Fruit fly (Drosophila melanogaster) whole organism, embryonic: Measurements from ENCODE around the gene Ac76E.

ENCODE experiments used
- Adf1 ChIP-seq: fragments of 200-800 bp; sonication (Bioruptor generic); IDR thresholded peaks from 2 replicates; pipeline ENCODE4 v1.3.6; 2022; ENCODE audit warnings: missing biosample characterization, missing genetic modification characterization
- Atf3 ChIP-seq: fragments of 200-800 bp; sonication (Bioruptor generic); optimal IDR thresholded peaks from 3 replicates; lab custom pipeline; 2016; ENCODE audit warnings: missing biosample characterization, missing genetic modification characterization
- CG11504 ChIP-seq: fragments of 200-800 bp; sonication (Bioruptor generic); optimal IDR thresholded peaks from 3 replicates; lab custom pipeline; 2019; ENCODE audit warnings: missing biosample characterization, mild to moderate bottlenecking, missing genetic modification characterization, moderate library complexity
- CG11695 ChIP-seq: fragments of 200-800 bp; sonication (Bioruptor generic); IDR thresholded peaks from 3 replicates; pipeline ENCODE4 v1.3.6; 2022; ENCODE audit warnings: missing biosample characterization, missing genetic modification characterization
- CG11723 ChIP-seq: fragments of 200-800 bp; sonication (Bioruptor generic); optimal IDR thresholded peaks from 2 replicates; lab custom pipeline; 2017; ENCODE audit warnings: missing biosample characterization, mild to moderate bottlenecking, missing genetic modification characterization
- CG13123 ChIP-seq: fragments of 200-800 bp; sonication (Bioruptor generic); optimal IDR thresholded peaks from 2 replicates; lab custom pipeline; 2016; ENCODE audit warnings: missing biosample characterization, missing genetic modification characterization
- CG13287 ChIP-seq: fragments of 200-800 bp; sonication (Bioruptor generic); IDR thresholded peaks from 2 replicates; pipeline ENCODE4 v1.3.6; 2022; ENCODE audit warnings: missing biosample characterization, missing genetic modification characterization; ENCODE audit not compliant: partially characterized antibody
- CG14050 ChIP-seq: fragments of 200-800 bp; sonication (Bioruptor generic); IDR thresholded peaks from 3 replicates; pipeline ENCODE4 v1.3.6; 2022; ENCODE audit warnings: missing biosample characterization, missing genetic modification characterization
- CG1603 ChIP-seq: fragments of 200-800 bp; sonication (Bioruptor generic); optimal IDR thresholded peaks from 2 replicates; lab custom pipeline; 2019; ENCODE audit warnings: missing biosample characterization, mild to moderate bottlenecking, missing genetic modification characterization, moderate library complexity
- CG16813 ChIP-seq: fragments of 200-800 bp; sonication (Bioruptor generic); IDR thresholded peaks from 3 replicates; pipeline ENCODE4 v1.3.6; 2022; ENCODE audit warnings: missing biosample characterization, missing genetic modification characterization; ENCODE audit not compliant: partially characterized antibody
- CG18011 ChIP-seq: fragments of 200-800 bp; sonication (Bioruptor generic); optimal IDR thresholded peaks from 2 replicates; lab custom pipeline; 2017; ENCODE audit warnings: missing biosample characterization, missing genetic modification characterization, mild to moderate bottlenecking, moderate library complexity, missing genotype
- CG18619 ChIP-seq: fragments of 200-800 bp; sonication (Bioruptor generic); optimal IDR thresholded peaks from 3 replicates; lab custom pipeline; 2017; ENCODE audit warnings: missing biosample characterization, mild to moderate bottlenecking, missing genetic modification characterization
- CG2875 ChIP-seq: fragments of 200-800 bp; sonication (Bioruptor generic); optimal IDR thresholded peaks from 2 replicates; lab custom pipeline; 2017; ENCODE audit warnings: missing biosample characterization, mild to moderate bottlenecking, missing genetic modification characterization, missing genetic modification reagents
- CG31441 ChIP-seq: fragments of 200-800 bp; sonication (Bioruptor generic); IDR thresholded peaks from 2 replicates; pipeline ENCODE4 v1.3.6; 2022; ENCODE audit warnings: missing biosample characterization, missing genetic modification characterization
- CG34224 ChIP-seq: fragments of 200-800 bp; sonication (Bioruptor generic); IDR thresholded peaks from 3 replicates; pipeline ENCODE4 v1.3.6; 2022; ENCODE audit warnings: missing biosample characterization, missing genetic modification characterization; ENCODE audit not compliant: partially characterized antibody
- CG4730 ChIP-seq: fragments of 200-800 bp; sonication (Bioruptor generic); IDR thresholded peaks from 2 replicates; pipeline ENCODE4 v1.3.6; 2022; ENCODE audit warnings: missing biosample characterization, missing genetic modification characterization
- CG6689 ChIP-seq: fragments of 200-800 bp; sonication (Bioruptor generic); IDR thresholded peaks from 2 replicates; pipeline ENCODE4 v1.3.6; 2022; ENCODE audit warnings: missing biosample characterization, missing genetic modification characterization
- CG6854 ChIP-seq: fragments of 200-800 bp; sonication (Bioruptor generic); optimal IDR thresholded peaks from 3 replicates; lab custom pipeline; 2017; ENCODE audit warnings: missing biosample characterization, mild to moderate bottlenecking, missing genetic modification characterization
- CG7556 ChIP-seq: fragments of 200-800 bp; sonication (Bioruptor generic); optimal IDR thresholded peaks from 2 replicates; lab custom pipeline; 2017; ENCODE audit warnings: missing biosample characterization, mild to moderate bottlenecking, missing genetic modification characterization
- CG7963 ChIP-seq: fragments of 200-800 bp; sonication (Bioruptor generic); IDR thresholded peaks from 3 replicates; pipeline ENCODE4 v1.3.6; 2022; ENCODE audit warnings: missing biosample characterization, missing genetic modification characterization; ENCODE audit not compliant: partially characterized antibody
- CG8359 ChIP-seq: fragments of 200-800 bp; sonication (Bioruptor generic); optimal IDR thresholded peaks from 2 replicates; lab custom pipeline; 2017; ENCODE audit warnings: missing biosample characterization, mild to moderate bottlenecking, missing genetic modification characterization, borderline replicate concordance
- CG8478 ChIP-seq: fragments of >200 bp; optimal IDR thresholded peaks from 2 replicates; lab custom pipeline; 2018
- CG9876 ChIP-seq: fragments of 200-800 bp; sonication (Bioruptor generic); optimal IDR thresholded peaks from 2 replicates; lab custom pipeline; 2016; ENCODE audit warnings: missing biosample characterization, missing genetic modification characterization
- CTCF ChIP-seq: fragments of 200-800 bp; sonication (Bioruptor generic); optimal IDR thresholded peaks from 2 replicates; lab custom pipeline; 2017; ENCODE audit warnings: missing biosample characterization, mild to moderate bottlenecking, missing genetic modification characterization, moderate library complexity
- CoRest ChIP-seq: fragments of 200-800 bp; sonication (Bioruptor generic); optimal IDR thresholded peaks from 3 replicates; lab custom pipeline; 2018; ENCODE audit warnings: missing biosample characterization, mild to moderate bottlenecking, missing genetic modification characterization, moderate library complexity
- Dbx ChIP-seq: fragments of 200-800 bp; sonication (Bioruptor generic); IDR thresholded peaks from 3 replicates; pipeline ENCODE4 v1.3.6; 2022; ENCODE audit warnings: missing biosample characterization, missing genetic modification characterization
- Dp ChIP-seq: fragments of 200-800 bp; sonication (Bioruptor generic); optimal IDR thresholded peaks from 2 replicates; lab custom pipeline; 2018; ENCODE audit warnings: missing biosample characterization, mild to moderate bottlenecking, missing genetic modification characterization, moderate library complexity
- Hmr ChIP-seq: fragments of 200-800 bp; sonication (Bioruptor generic); optimal IDR thresholded peaks from 3 replicates; lab custom pipeline; 2017; ENCODE audit warnings: mild to moderate bottlenecking, missing biosample characterization, missing genetic modification reagents, missing genetic modification characterization
- Hr39 ChIP-seq: fragments of >200 bp; optimal IDR thresholded peaks from 2 replicates; lab custom pipeline; 2017
- Mad ChIP-seq: fragments of 200-800 bp; sonication (Bioruptor generic); optimal IDR thresholded peaks from 2 replicates; lab custom pipeline; 2016; ENCODE audit warnings: missing biosample characterization, missing genetic modification characterization
- NfI ChIP-seq: fragments of 200-800 bp; sonication (Bioruptor generic); optimal IDR thresholded peaks from 3 replicates; lab custom pipeline; 2018; ENCODE audit warnings: missing biosample characterization, mild to moderate bottlenecking, missing genetic modification characterization, moderate library complexity
- Opbp ChIP-seq: fragments of 200-800 bp; sonication (Bioruptor generic); IDR thresholded peaks from 3 replicates; pipeline ENCODE4 v1.3.6; 2022; ENCODE audit warnings: missing biosample characterization, missing genetic modification characterization; ENCODE audit not compliant: partially characterized antibody
- Poxn ChIP-seq: fragments of 200-800 bp; sonication (Bioruptor generic); IDR thresholded peaks from 2 replicates; pipeline ENCODE4 v1.3.6; 2022; ENCODE audit warnings: missing biosample characterization, missing genetic modification characterization
- Rfx ChIP-seq: fragments of 200-800 bp; sonication (Bioruptor generic); IDR thresholded peaks from 2 replicates; pipeline ENCODE4 v1.3.6; 2022; ENCODE audit warnings: missing biosample characterization, missing genetic modification characterization
- al ChIP-seq: fragments of 200-800 bp; sonication (Bioruptor generic); IDR thresholded peaks from 2 replicates; pipeline ENCODE4 v1.3.6; 2022; ENCODE audit warnings: missing biosample characterization, missing genetic modification characterization
- ara ChIP-seq: fragments of 200-800 bp; sonication (Bioruptor generic); IDR thresholded peaks from 2 replicates; pipeline ENCODE4 v1.3.6; 2022; ENCODE audit warnings: missing biosample characterization, missing genetic modification characterization
- az2 ChIP-seq: fragments of 200-800 bp; sonication (Bioruptor generic); optimal IDR thresholded peaks from 3 replicates; lab custom pipeline; 2016; ENCODE audit warnings: missing biosample characterization, missing genetic modification characterization
- bab2 ChIP-seq: fragments of 200-800 bp; sonication (Bioruptor generic); optimal IDR thresholded peaks from 2 replicates; lab custom pipeline; 2016; ENCODE audit warnings: missing biosample characterization, missing genetic modification characterization
- chn ChIP-seq: fragments of 200-800 bp; sonication (Bioruptor generic); optimal IDR thresholded peaks from 2 replicates; lab custom pipeline; 2016; ENCODE audit warnings: missing biosample characterization, missing genetic modification characterization
- dati ChIP-seq: fragments of 200-800 bp; sonication (Bioruptor generic); IDR thresholded peaks from 2 replicates; pipeline ENCODE4 v1.3.6; 2022; ENCODE audit warnings: missing biosample characterization, missing genetic modification characterization
- ftz-f1 ChIP-seq: fragments of 200-800 bp; sonication (Bioruptor generic); optimal IDR thresholded peaks from 2 replicates; lab custom pipeline; 2016; ENCODE audit warnings: missing biosample characterization, missing genetic modification characterization
- lilli ChIP-seq: fragments of 200-800 bp; sonication (Bioruptor generic); optimal IDR thresholded peaks from 3 replicates; lab custom pipeline; 2016; ENCODE audit warnings: missing biosample characterization, missing genetic modification characterization
- odd ChIP-seq: fragments of 200-800 bp; sonication (Bioruptor generic); optimal IDR thresholded peaks from 2 replicates; lab custom pipeline; 2017; ENCODE audit warnings: missing biosample characterization, mild to moderate bottlenecking, missing genetic modification characterization
- pnt ChIP-seq: fragments of 200-800 bp; sonication (Bioruptor generic); optimal IDR thresholded peaks from 3 replicates; lab custom pipeline; 2016; ENCODE audit warnings: missing biosample characterization, missing genetic modification characterization
- rib ChIP-seq: fragments of 200-800 bp; sonication (Bioruptor generic); IDR thresholded peaks from 2 replicates; pipeline ENCODE4 v1.3.6; 2022; ENCODE audit warnings: missing biosample characterization, missing genetic modification characterization
- schlank ChIP-seq: fragments of 200-800 bp; sonication (Bioruptor generic); optimal IDR thresholded peaks from 2 replicates; lab custom pipeline; 2018; ENCODE audit warnings: missing biosample characterization, mild to moderate bottlenecking, missing genetic modification characterization
- seq ChIP-seq: fragments of 200-800 bp; sonication (Bioruptor generic); IDR thresholded peaks from 2 replicates; pipeline ENCODE4 v1.3.6; 2022; ENCODE audit warnings: missing biosample characterization, missing genetic modification characterization
- sisA ChIP-seq: fragments of 200-800 bp; sonication (Bioruptor generic); IDR thresholded peaks from 2 replicates; pipeline ENCODE4 v1.3.6; 2022; ENCODE audit warnings: missing biosample characterization, missing genetic modification characterization
- slou ChIP-seq: fragments of 200-800 bp; sonication (Bioruptor generic); optimal IDR thresholded peaks from 3 replicates; lab custom pipeline; 2016; ENCODE audit warnings: missing biosample characterization, missing genetic modification characterization
- sug ChIP-seq: fragments of 200-800 bp; optimal IDR thresholded peaks from 2 replicates; lab custom pipeline; 2019; ENCODE audit warnings: missing biosample characterization, mild to moderate bottlenecking, missing genetic modification characterization, moderate library complexity
- trem ChIP-seq: fragments of 200-800 bp; optimal IDR thresholded peaks from 3 replicates; lab custom pipeline; 2019; ENCODE audit warnings: missing biosample characterization, mild to moderate bottlenecking, missing genetic modification characterization, moderate library complexity
- trh ChIP-seq: fragments of 200-800 bp; sonication (Bioruptor generic); optimal IDR thresholded peaks from 2 replicates; lab custom pipeline; 2016; ENCODE audit warnings: missing biosample characterization, missing genetic modification characterization
- ttk ChIP-seq: fragments of 200-800 bp; sonication (Bioruptor generic); IDR thresholded peaks from 2 replicates; pipeline ENCODE4 v2.1.2; 2022; ENCODE audit warnings: missing biosample characterization, missing genetic modification characterization

Ac76E gene

dm6 chr3L:19939024-19939423 is at the start of gene Ac76E (continued):
- TF ChIP-seq CG6689 (no peak), Adf1 (GFP tag; lab: Robert Waterston, UW) (peak; percentile 43; the same call in 1 of the 2 replicates), trh (GFP tag; lab: Kevin White, UChicago) (no peak), CG16813 (GFP tag; lab: Robert Waterston, UW) (no peak), Poxn (GFP tag; lab: Robert Waterston, UW) (no peak), Hr39 (lab: Kevin White, UChicago) (no peak), CG7963 (GFP tag; lab: Robert Waterston, UW) (peak; percentile 11; the same call in 1 of the 3 replicates), CG11695 (GFP tag; lab: Robert Waterston, UW) (0 out of 3 replicates have a peak, but pooled peaks have one; percentile 26), CG9876 (no peak), CG1603 (tag; lab: Kevin White, UChicago) (no peak), schlank (no peak), sug (peak; percentile 24), Atf3 (no peak), al (GFP tag; lab: Robert Waterston, UW) (no peak), chn (GFP tag; lab: Kevin White, UChicago) (peak; percentile 33), CG13287 (GFP tag; lab: Robert Waterston, UW) (no peak; the same call in 1 of the 2 replicates), CG34224 (GFP tag; lab: Robert Waterston, UW) (0 out of 3 replicates have a peak, but pooled peaks have one; percentile 13), slou (no peak), az2 (GFP tag; lab: Kevin White, UChicago) (no peak), CG13123 (GFP tag; lab: Kevin White, UChicago) (no peak), CG7556 (GFP tag; lab: Kevin White, UChicago) (no peak), odd (GFP tag; lab: Kevin White, UChicago) (no peak), CG4730 (GFP tag; lab: Robert Waterston, UW) (no peak), dati (GFP tag; lab: Robert Waterston, UW) (no peak), bab2 (GFP tag; lab: Kevin White, UChicago) (no peak), Dbx (GFP tag; lab: Robert Waterston, UW) (no peak), trem (tag; lab: Kevin White, UChicago) (no peak), CG14050 (GFP tag; lab: Robert Waterston, UW) (no peak), CoRest (tag; lab: Kevin White, UChicago) (no peak), CG8359 (peak; percentile 99), CTCF (GFP tag; lab: Kevin White, UChicago) (no peak), NfI (GFP tag; lab: Kevin White, UChicago) (peak; percentile 13), CG8478 (lab: Kevin White, UChicago) (no peak), CG31441 (GFP tag; lab: Robert Waterston, UW) (no peak), Dp (GFP tag; lab: Kevin White, UChicago) (no peak), CG18619 (GFP tag; lab: Kevin White, UChicago) (no peak), Mad (no peak), Rfx (peak; percentile 35; the same call in 1 of the 2 replicates), lilli (peak; percentile 17), sisA (GFP tag; lab: Robert Waterston, UW) (no peak), ara (no peak), CG2875 (GFP tag; lab: Kevin White, UChicago) (no peak), seq (GFP tag; lab: Robert Waterston, UW) (peak; percentile 35; the same call in 1 of the 2 replicates), ttk (GFP tag; lab: Robert Waterston, UW) (no peak), CG18011 (GFP tag; lab: Kevin White, UChicago) (no peak), Hmr (GFP tag; lab: Kevin White, UChicago) (peak; percentile 36), CG11504 (tag; lab: Kevin White, UChicago) (peak; percentile 100), rib (GFP tag; lab: Robert Waterston, UW) (peak; percentile 68), pnt (GFP tag; lab: Kevin White, UChicago) (no peak), CG11723 (GFP tag; lab: Kevin White, UChicago) (no peak), CG6854 (peak; percentile 15), ftz-f1 (GFP tag; lab: Kevin White, UChicago) (peak; percentile 93), Opbp (GFP tag; lab: Robert Waterston, UW) (no peak)
